Worm (Caenorhabditis elegans) whole organism, L4 larva: ENCODE data around the gene F54F2.6.

Source experiments
- F49E8.2 ChIP-seq: sonication (generic microtip); optimal IDR thresholded peaks from 2 replicates; lab custom pipeline; 2016; ENCODE audit warnings: missing compliant biosample characterization, mild to moderate bottlenecking, missing genetic modification characterization, borderline replicate concordance
- egl-27 ChIP-seq: sonication (generic microtip); optimal IDR thresholded peaks from 3 replicates; lab custom pipeline; 2017; ENCODE audit warnings: missing biosample characterization, missing genetic modification reagents, missing genetic modification characterization
- jun-1 ChIP-seq: fragments of 150-350 bp; optimal IDR thresholded peaks from 2 replicates; lab custom pipeline; 2014; ENCODE audit warnings: missing biosample characterization, missing genetic modification reagents, missing genetic modification characterization
- nhr-11 ChIP-seq: fragments of 150-350 bp; optimal IDR thresholded peaks from 2 replicates; lab custom pipeline; 2014; ENCODE audit warnings: missing biosample characterization, missing genetic modification characterization
- nhr-28 ChIP-seq: fragments of 150-350 bp; optimal IDR thresholded peaks from 2 replicates; lab custom pipeline; 2014; ENCODE audit warnings: missing biosample characterization, missing genetic modification characterization
- nhr-76 ChIP-seq: fragments of 150-350 bp; optimal IDR thresholded peaks from 2 replicates; lab custom pipeline; 2014; ENCODE audit warnings: missing biosample characterization, missing genetic modification characterization
- nhr-77 ChIP-seq: fragments of 150-350 bp; optimal IDR thresholded peaks from 2 replicates; lab custom pipeline; 2014; ENCODE audit warnings: missing biosample characterization, missing genetic modification characterization
- unc-62 ChIP-seq, 3 experiments: fragments of 150-350 bp in 1 of 3; sonication (generic microtip); optimal IDR thresholded peaks in 2 of 3; peaks in 1 of 3; 1 replicate in 1 of 3; 2 replicates in 2 of 3; lab custom pipeline; 2014 to 2017; ENCODE audit warnings: missing biosample characterization in 3 of 3, missing genetic modification characterization in 3 of 3, missing genetic modification reagents in 3 of 3, missing genotype in 1 of 3

DNA sequence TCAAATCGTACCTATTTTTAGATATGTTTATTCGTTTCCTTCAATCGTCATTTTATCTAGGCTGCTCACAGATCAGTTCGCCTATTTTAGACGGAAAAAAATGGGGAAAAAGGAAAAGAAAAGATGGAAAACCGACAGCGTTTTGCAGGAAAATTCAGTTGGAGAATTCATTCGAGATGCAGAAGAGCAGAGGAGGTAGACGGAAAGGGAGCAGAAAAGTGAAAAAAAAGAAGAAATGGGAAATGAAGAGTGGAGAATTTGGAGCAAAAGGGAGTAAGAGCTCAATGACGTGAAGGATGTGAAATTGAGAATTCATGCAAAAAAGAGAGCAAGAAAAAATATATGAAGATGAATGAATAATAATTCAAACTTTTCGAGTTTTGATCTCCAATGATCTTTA lies 16.0 kb downstream of the F54F2.6 start:
- TF ChIP-seq egl-27 (tag; lab: Kevin White, UChicago) (no peak), F49E8.2 (no peak), nhr-28 (tag; lab: Kevin White, UChicago) (no peak), nhr-76 (tag; lab: Kevin White, UChicago) (no peak), nhr-77 (tag; lab: Kevin White, UChicago) (no peak), unc-62 (GFP tag; optimal IDR thresholded peaks at IDR 0.05 in 1 of 2; lab: Kevin White, UChicago) (no peak), unc-62 (tag; optimal IDR thresholded peaks at IDR 0.05; lab: Kevin White, UChicago) (no peak), jun-1 (no peak), nhr-11 (no peak)
